Fruit fly (Drosophila melanogaster) S2 (cell line): ENCODE measurements around the gene soti.

Experiments used
- CG8478 ChIP-seq: fragments of >200 bp; optimal IDR thresholded peaks from 2 replicates; lab custom pipeline; 2018
- CTCF ChIP-seq, 2 experiments: fragments of >200 bp; optimal IDR thresholded peaks; 2 replicates each; lab custom pipeline; 2018

Gene soti

dm6 chr3R:14398620-14399019, 17.1 kb upstream of the soti start:
- TF ChIP-seq CG8478 (lab: Kevin White, UChicago) (no peak), CTCF (optimal IDR thresholded peaks at IDR 0.05; lab: Kevin White, UChicago) (no peak)

dm6 chr3R:14397927-14398326, 16.4 kb upstream of the soti start:
- TF ChIP-seq CTCF (optimal IDR thresholded peaks at IDR 0.05; lab: Kevin White, UChicago) (no peak), CG8478 (lab: Kevin White, UChicago) (no peak)

dm6 chr3R:14391281-14391680, 9.8 kb upstream of the soti start:
- no peak for TF ChIP-seq CG8478 (lab: Kevin White, UChicago)
- peak; percentile 93 to 99 for TF ChIP-seq CTCF (optimal IDR thresholded peaks at IDR 0.05; lab: Kevin White, UChicago)

dm6 chr3R:14390465-14390864, 9.0 kb upstream of the soti start:
- TF ChIP-seq CTCF (optimal IDR thresholded peaks at IDR 0.05; lab: Kevin White, UChicago) (no peak), CG8478 (lab: Kevin White, UChicago) (no peak)

- TF ChIP-seq CTCF (optimal IDR thresholded peaks at IDR 0.05; lab: Kevin White, UChicago) (no peak), CG8478 (lab: Kevin White, UChicago) (no peak)
These were observed 7.8 kb upstream of the soti start for dm6 chr3R:14389258-14389657.

- TF ChIP-seq CTCF (optimal IDR thresholded peaks at IDR 0.05; lab: Kevin White, UChicago) (no peak), CG8478 (lab: Kevin White, UChicago) (no peak)
These were observed 6.3 kb upstream of the soti start for dm6 chr3R:14387840-14388239.

- TF ChIP-seq CTCF (optimal IDR thresholded peaks at IDR 0.05; lab: Kevin White, UChicago) = no peak
- no peak for TF ChIP-seq CG8478 (lab: Kevin White, UChicago)
These were observed 4.8 kb upstream of the soti start for dm6 chr3R:14386088-14386822.

- no peak for TF ChIP-seq CG8478 (lab: Kevin White, UChicago)
- no peak for TF ChIP-seq CTCF (optimal IDR thresholded peaks at IDR 0.05; lab: Kevin White, UChicago)
These were observed 3.0 kb upstream of the soti start for dm6 chr3R:14384502-14384901.

dm6 chr3R:14382312-14383046, 980 bp upstream of the soti start:
- TF ChIP-seq CG8478 (lab: Kevin White, UChicago) = no peak
- TF ChIP-seq CTCF (optimal IDR thresholded peaks at IDR 0.05; lab: Kevin White, UChicago) = no peak

- TF ChIP-seq CG8478 (lab: Kevin White, UChicago) (no peak), CTCF (optimal IDR thresholded peaks at IDR 0.05; lab: Kevin White, UChicago) (no peak)
These were observed 7.7 kb downstream of the soti start for dm6 chr3R:14373828-14374217.

dm6 chr3R:14373192-14373827, 8.2 kb downstream of the soti start:
- TF ChIP-seq CTCF (optimal IDR thresholded peaks at IDR 0.05; lab: Kevin White, UChicago) = no peak
- TF ChIP-seq CG8478 (lab: Kevin White, UChicago) = no peak

dm6 chr3R:14372815-14373191, 8.7 kb downstream of the soti start, which contains the start of gene NK7.1:
Gene NK7.1 (minus strand): TSS chr3R:14372951.
- no peak for TF ChIP-seq CG8478 (lab: Kevin White, UChicago)
- no peak for TF ChIP-seq CTCF (optimal IDR thresholded peaks at IDR 0.05; lab: Kevin White, UChicago)

- TF ChIP-seq CG8478 (lab: Kevin White, UChicago) (no peak), CTCF (optimal IDR thresholded peaks at IDR 0.05; lab: Kevin White, UChicago) (no peak)
These were observed 10.3 kb downstream of the soti start for dm6 chr3R:14371133-14371676.

dm6 chr3R:14370199-14370933, 11.1 kb downstream of the soti start:
- no peak for TF ChIP-seq CTCF (optimal IDR thresholded peaks at IDR 0.05; lab: Kevin White, UChicago)
- TF ChIP-seq CG8478 (lab: Kevin White, UChicago) = no peak
